Worm (Caenorhabditis elegans) whole organism, mixed stage, embryonic: ENCODE data around the gene rha-2.

ENCODE experiments used
- nhr-237 ChIP-seq: fragments of 150-350 bp; optimal IDR thresholded peaks from 2 replicates; lab custom pipeline; 2014; ENCODE audit warnings: missing biosample characterization, missing genetic modification characterization
- tbx-8 ChIP-seq: fragments of 200-800 bp; sonication (Bioruptor generic); optimal IDR thresholded peaks from 2 replicates; lab custom pipeline; 2018; ENCODE audit warnings: mild to moderate bottlenecking, missing genetic modification characterization, moderate library complexity, missing compliant biosample characterization
- unc-39 ChIP-seq: fragments of 150-350 bp; optimal IDR thresholded peaks from 2 replicates; lab custom pipeline; 2014; ENCODE audit warnings: missing biosample characterization, missing genetic modification characterization

ce11 chrIII:8575359-8576101, 38.8 kb downstream of the rha-2 start:
- TF ChIP-seq tbx-8 (GFP tag; lab: Kevin White, UChicago) (no peak), nhr-237 (tag; lab: Kevin White, UChicago) (no peak), unc-39 (no peak)
